Worm (Caenorhabditis elegans) whole organism, L2 larva: ENCODE measurements around the gene Y54G2A.50.
"Not testable (repeated sequence)": the region's sequence is repeated elsewhere in the genome, so short reads cannot be mapped to it uniquely, and the experiment has no call there.

Experiments
- R02D3.7 ChIP-seq: fragments of 150-350 bp; optimal IDR thresholded peaks from 2 replicates; lab custom pipeline; 2014; ENCODE audit warnings: missing biosample characterization, missing genetic modification characterization
- aly-2 ChIP-seq: fragments of 150-350 bp; optimal IDR thresholded peaks from 2 replicates; lab custom pipeline; 2014; ENCODE audit warnings: missing biosample characterization, missing genetic modification characterization
- ceh-82 ChIP-seq: fragments of 150-350 bp; optimal IDR thresholded peaks from 2 replicates; lab custom pipeline; 2014; ENCODE audit warnings: missing biosample characterization, missing genetic modification characterization
- egl-27 ChIP-seq: sonication (generic microtip); optimal IDR thresholded peaks from 3 replicates; lab custom pipeline; 2017; ENCODE audit warnings: missing biosample characterization, missing genetic modification reagents, missing genetic modification characterization
- gmeb-1 ChIP-seq: fragments of 150-350 bp; optimal IDR thresholded peaks from 2 replicates; lab custom pipeline; 2014; ENCODE audit warnings: missing biosample characterization, missing genetic modification characterization
- lsy-2 ChIP-seq, 2 experiments: fragments of 150-350 bp in 1 of 2; sonication (generic microtip) in 1 of 2; optimal IDR thresholded peaks; 2 replicates each; lab custom pipeline; 2014 to 2017; ENCODE audit warnings: missing biosample characterization in 2 of 2, missing genetic modification characterization in 2 of 2
- nhr-23 ChIP-seq: fragments of 150-350 bp; optimal IDR thresholded peaks from 2 replicates; lab custom pipeline; 2014; ENCODE audit warnings: missing biosample characterization, missing genetic modification reagents, missing genetic modification characterization
- snpc-4 ChIP-seq: fragments of 150-350 bp; optimal IDR thresholded peaks from 2 replicates; lab custom pipeline; 2014; ENCODE audit warnings: missing biosample characterization, missing genetic modification characterization
- unc-62 ChIP-seq: fragments of 150-350 bp; optimal IDR thresholded peaks from 2 replicates; lab custom pipeline; 2014; ENCODE audit warnings: missing biosample characterization, missing genetic modification reagents, missing genetic modification characterization
- zag-1 ChIP-seq: fragments of 150-350 bp; optimal IDR thresholded peaks from 2 replicates; lab custom pipeline; 2014; ENCODE audit warnings: missing biosample characterization, missing genetic modification characterization
- ztf-1 ChIP-seq: fragments of 200-800 bp; sonication (Bioruptor generic); conservative IDR thresholded peaks from 2 replicates; pipeline ENCODE4 v1.3.6; 2022; ENCODE audit warnings: missing genetic modification characterization, missing compliant biosample characterization
- ztf-11 ChIP-seq: sonication (generic microtip); optimal IDR thresholded peaks from 2 replicates; lab custom pipeline; 2017; ENCODE audit warnings: missing biosample characterization, missing genetic modification characterization

ce11 chrIV:2894630-2895029 is 23.2 kb upstream of the Y54G2A.50 start, which contains the start of gene Y54G2A.19:
- TF ChIP-seq ztf-11; aly-2 (tag; lab: Kevin White, UChicago); unc-62 (GFP tag; lab: Kevin White, UChicago); nhr-23; ceh-82; egl-27 (tag; lab: Kevin White, UChicago); R02D3.7 (tag; lab: Kevin White, UChicago); snpc-4; ztf-1 (GFP tag; lab: Robert Waterston, UW); lsy-2 (tag; optimal IDR thresholded peaks at IDR 0.05; lab: Kevin White, UChicago); zag-1 (tag; lab: Kevin White, UChicago); gmeb-1 (tag; lab: Kevin White, UChicago): not testable (repeated sequence)
